Fruit fly (Drosophila melanogaster) whole organism, prepupa: Measurements from ENCODE around the gene CG16985.
A peak's percentile ranks its signal among the peaks of the same experiment; 100 is the strongest.

ENCODE experiments used
- Blimp-1 ChIP-seq: fragments of 200-800 bp; sonication (Bioruptor generic); optimal IDR thresholded peaks from 3 replicates; lab custom pipeline; 2017; ENCODE audit warnings: missing biosample characterization, missing genetic modification characterization, mild to moderate bottlenecking, moderate library complexity, missing genetic modification reagents
- CG10631 ChIP-seq: fragments of 200-800 bp; sonication (Bioruptor generic); optimal IDR thresholded peaks from 2 replicates; lab custom pipeline; 2016; ENCODE audit warnings: missing biosample characterization, missing genetic modification characterization
- CG10669 ChIP-seq: fragments of 200-800 bp; sonication (Bioruptor generic); optimal IDR thresholded peaks from 3 replicates; lab custom pipeline; 2018; ENCODE audit warnings: missing biosample characterization, mild to moderate bottlenecking, missing genetic modification characterization, moderate library complexity
- CG11294 ChIP-seq: fragments of 200-800 bp; sonication (Bioruptor generic); IDR thresholded peaks from 2 replicates; pipeline ENCODE4 v1.3.6; 2022; ENCODE audit warnings: missing biosample characterization, missing genetic modification characterization
- CG11762 ChIP-seq: fragments of 200-800 bp; sonication (Bioruptor generic); optimal IDR thresholded peaks from 3 replicates; lab custom pipeline; 2016; ENCODE audit warnings: missing biosample characterization, missing genetic modification characterization; ENCODE audit not compliant: insufficient read depth
- CG15336 ChIP-seq: fragments of 200-800 bp; sonication (Bioruptor generic); IDR thresholded peaks from 2 replicates; pipeline ENCODE4 v1.3.6; 2022; ENCODE audit warnings: missing biosample characterization, missing genetic modification characterization
- CG16779 ChIP-seq: fragments of 200-800 bp; sonication (Bioruptor generic); optimal IDR thresholded peaks from 3 replicates; lab custom pipeline; 2017; ENCODE audit warnings: missing biosample characterization, mild to moderate bottlenecking, missing genetic modification characterization
- CG3032 ChIP-seq: fragments of 200-800 bp; optimal IDR thresholded peaks from 2 replicates; lab custom pipeline; 2019; ENCODE audit warnings: missing biosample characterization, mild to moderate bottlenecking, missing genetic modification characterization, moderate library complexity
- CG31627 ChIP-seq: fragments of 200-800 bp; sonication (Bioruptor generic); optimal IDR thresholded peaks from 3 replicates; lab custom pipeline; 2016; ENCODE audit warnings: missing biosample characterization, missing genetic modification characterization
- CG34406 ChIP-seq: fragments of 200-800 bp; sonication (Bioruptor generic); optimal IDR thresholded peaks from 3 replicates; lab custom pipeline; 2016; ENCODE audit warnings: missing biosample characterization, missing genetic modification characterization
- CG3919 ChIP-seq: fragments of 200-800 bp; sonication (Bioruptor generic); optimal IDR thresholded peaks from 3 replicates; lab custom pipeline; 2016; ENCODE audit warnings: missing biosample characterization, missing genetic modification characterization
- CG4318 ChIP-seq: fragments of 200-800 bp; sonication (Bioruptor generic); optimal IDR thresholded peaks from 3 replicates; lab custom pipeline; 2017; ENCODE audit warnings: missing biosample characterization, mild to moderate bottlenecking, missing genetic modification characterization
- CG6163 ChIP-seq: fragments of 200-800 bp; sonication (Bioruptor generic); IDR thresholded peaks from 3 replicates; pipeline ENCODE4 v1.3.6; 2022; ENCODE audit warnings: missing biosample characterization, missing genetic modification characterization
- CG6276 ChIP-seq: fragments of 200-800 bp; sonication (Bioruptor generic); optimal IDR thresholded peaks from 2 replicates; lab custom pipeline; 2017; ENCODE audit warnings: missing biosample characterization, mild to moderate bottlenecking, missing genetic modification characterization
- CG6808 ChIP-seq: fragments of 200-800 bp; sonication (Bioruptor generic); optimal IDR thresholded peaks from 3 replicates; lab custom pipeline; 2017; ENCODE audit warnings: missing biosample characterization, missing genetic modification characterization, mild to moderate bottlenecking, moderate library complexity, missing genetic modification reagents
- CG6854 ChIP-seq: fragments of 200-800 bp; sonication (Bioruptor generic); optimal IDR thresholded peaks from 2 replicates; lab custom pipeline; 2017; ENCODE audit warnings: missing biosample characterization, mild to moderate bottlenecking, missing genetic modification characterization
- CG8119 ChIP-seq: fragments of 200-800 bp; sonication (Bioruptor generic); IDR thresholded peaks from 3 replicates; pipeline ENCODE4 v1.3.6; 2022; ENCODE audit warnings: missing biosample characterization, missing genetic modification characterization
- Eip75B ChIP-seq: fragments of 200-800 bp; sonication (Bioruptor generic); optimal IDR thresholded peaks from 3 replicates; lab custom pipeline; 2016; ENCODE audit warnings: missing biosample characterization, missing genetic modification characterization
- Eip78C ChIP-seq: fragments of 200-800 bp; sonication (Bioruptor generic); peaks from one replicate; lab custom pipeline; 2016; ENCODE audit warnings: missing biosample characterization, missing genetic modification characterization
- Eip93F ChIP-seq: fragments of 200-800 bp; sonication (Bioruptor generic); optimal IDR thresholded peaks from 2 replicates; lab custom pipeline; 2016; ENCODE audit warnings: missing biosample characterization, mild to moderate bottlenecking, missing genetic modification characterization
- Ets96B ChIP-seq: fragments of 200-800 bp; optimal IDR thresholded peaks from 2 replicates; lab custom pipeline; 2019; ENCODE audit warnings: missing biosample characterization, mild to moderate bottlenecking, missing genetic modification characterization, moderate library complexity
- Gug ChIP-seq: fragments of 200-800 bp; sonication (Bioruptor generic); IDR thresholded peaks from 2 replicates; pipeline ENCODE4 v1.3.6; 2022; ENCODE audit warnings: missing biosample characterization, missing genetic modification characterization
- Hr39 ChIP-seq: fragments of 200-800 bp; sonication (Bioruptor generic); optimal IDR thresholded peaks from 2 replicates; lab custom pipeline; 2016; ENCODE audit warnings: missing biosample characterization, missing genetic modification characterization
- Hr4 ChIP-seq: fragments of 200-800 bp; sonication (Bioruptor generic); optimal IDR thresholded peaks from 3 replicates; lab custom pipeline; 2016; ENCODE audit warnings: missing biosample characterization, missing genetic modification characterization
- Lpt ChIP-seq: fragments of 200-800 bp; sonication (Bioruptor generic); optimal IDR thresholded peaks from 3 replicates; lab custom pipeline; 2016; ENCODE audit warnings: missing biosample characterization, missing genetic modification characterization
- OdsH ChIP-seq: fragments of 200-800 bp; sonication (Bioruptor generic); optimal IDR thresholded peaks from 3 replicates; lab custom pipeline; 2016; ENCODE audit warnings: missing biosample characterization, missing genetic modification characterization
- Sox102F ChIP-seq: fragments of 200-800 bp; sonication (Bioruptor generic); optimal IDR thresholded peaks from 2 replicates; lab custom pipeline; 2016; ENCODE audit warnings: missing biosample characterization, mild to moderate bottlenecking, missing genetic modification characterization
- Sox14 ChIP-seq: fragments of 200-800 bp; sonication (Bioruptor generic); optimal IDR thresholded peaks from 3 replicates; lab custom pipeline; 2016; ENCODE audit warnings: missing biosample characterization, missing genetic modification characterization
- Sox15 ChIP-seq: fragments of 200-800 bp; sonication (Bioruptor generic); optimal IDR thresholded peaks from 3 replicates; lab custom pipeline; 2016; ENCODE audit warnings: missing biosample characterization, missing genetic modification characterization
- achi ChIP-seq: fragments of 200-800 bp; sonication (Bioruptor generic); optimal IDR thresholded peaks from 3 replicates; lab custom pipeline; 2016; ENCODE audit warnings: missing biosample characterization, missing genetic modification characterization
- cyc ChIP-seq: fragments of 200-800 bp; sonication (Bioruptor generic); optimal IDR thresholded peaks from 3 replicates; lab custom pipeline; 2016; ENCODE audit warnings: missing biosample characterization, missing genetic modification characterization
- dac ChIP-seq: fragments of 200-800 bp; sonication (Bioruptor generic); optimal IDR thresholded peaks from 2 replicates; lab custom pipeline; 2017; ENCODE audit warnings: missing biosample characterization, mild to moderate bottlenecking, missing genetic modification characterization
- dsx ChIP-seq: fragments of 200-800 bp; optimal IDR thresholded peaks from 3 replicates; lab custom pipeline; 2019; ENCODE audit warnings: missing biosample characterization, mild to moderate bottlenecking, missing genetic modification characterization, moderate library complexity; ENCODE audit not compliant: poor library complexity, severe bottlenecking
- esn ChIP-seq: fragments of 200-800 bp; sonication (Bioruptor generic); optimal IDR thresholded peaks from 2 replicates; lab custom pipeline; 2016; ENCODE audit warnings: missing biosample characterization, mild to moderate bottlenecking, missing genetic modification characterization, moderate library complexity
- fd59A ChIP-seq: fragments of 200-800 bp; sonication (Bioruptor generic); optimal IDR thresholded peaks from 2 replicates; lab custom pipeline; 2017; ENCODE audit warnings: missing biosample characterization, mild to moderate bottlenecking, missing genetic modification characterization, missing genetic modification reagents
- fd85E ChIP-seq: fragments of 200-800 bp; sonication (Bioruptor generic); optimal IDR thresholded peaks from 3 replicates; lab custom pipeline; 2016; ENCODE audit warnings: missing biosample characterization, missing genetic modification characterization
- fkh ChIP-seq: fragments of 200-800 bp; sonication (Bioruptor generic); optimal IDR thresholded peaks from 3 replicates; lab custom pipeline; 2017; ENCODE audit warnings: missing biosample characterization, mild to moderate bottlenecking, missing genetic modification characterization, moderate library complexity
- pdm3 ChIP-seq: fragments of 200-800 bp; sonication (Bioruptor generic); optimal IDR thresholded peaks from 3 replicates; lab custom pipeline; 2016; ENCODE audit warnings: missing biosample characterization, missing genetic modification characterization
- salr ChIP-seq, 2 experiments: fragments of 200-800 bp; sonication (Bioruptor generic); optimal IDR thresholded peaks; 3 replicates each; lab custom pipeline; 2016 to 2018; ENCODE audit warnings: missing biosample characterization in 2 of 2, missing genetic modification characterization in 2 of 2, mild to moderate bottlenecking in 1 of 2
- spab ChIP-seq: fragments of 200-800 bp; sonication (Bioruptor generic); optimal IDR thresholded peaks from 2 replicates; lab custom pipeline; 2017; ENCODE audit warnings: missing biosample characterization, mild to moderate bottlenecking, missing genetic modification characterization, missing genetic modification reagents
- ss ChIP-seq, 2 experiments: fragments of 200-800 bp; sonication (Bioruptor generic); optimal IDR thresholded peaks; 2 replicates in 1 of 2; 3 replicates in 1 of 2; lab custom pipeline; 2017 to 2018; ENCODE audit warnings: mild to moderate bottlenecking in 2 of 2, missing biosample characterization in 2 of 2, missing genetic modification characterization in 2 of 2, moderate library complexity in 1 of 2
- svp ChIP-seq: fragments of 200-800 bp; sonication (Bioruptor generic); peaks from one replicate; lab custom pipeline; 2016; ENCODE audit warnings: missing biosample characterization, missing genetic modification characterization
- topi ChIP-seq: fragments of 200-800 bp; sonication (Bioruptor generic); optimal IDR thresholded peaks from 3 replicates; lab custom pipeline; 2016; ENCODE audit warnings: missing biosample characterization, missing genetic modification characterization
- vri ChIP-seq: fragments of 200-800 bp; sonication (Bioruptor generic); optimal IDR thresholded peaks from 3 replicates; lab custom pipeline; 2016; ENCODE audit warnings: missing biosample characterization, mild to moderate bottlenecking, missing genetic modification characterization

The CG16985 gene

DNA sequence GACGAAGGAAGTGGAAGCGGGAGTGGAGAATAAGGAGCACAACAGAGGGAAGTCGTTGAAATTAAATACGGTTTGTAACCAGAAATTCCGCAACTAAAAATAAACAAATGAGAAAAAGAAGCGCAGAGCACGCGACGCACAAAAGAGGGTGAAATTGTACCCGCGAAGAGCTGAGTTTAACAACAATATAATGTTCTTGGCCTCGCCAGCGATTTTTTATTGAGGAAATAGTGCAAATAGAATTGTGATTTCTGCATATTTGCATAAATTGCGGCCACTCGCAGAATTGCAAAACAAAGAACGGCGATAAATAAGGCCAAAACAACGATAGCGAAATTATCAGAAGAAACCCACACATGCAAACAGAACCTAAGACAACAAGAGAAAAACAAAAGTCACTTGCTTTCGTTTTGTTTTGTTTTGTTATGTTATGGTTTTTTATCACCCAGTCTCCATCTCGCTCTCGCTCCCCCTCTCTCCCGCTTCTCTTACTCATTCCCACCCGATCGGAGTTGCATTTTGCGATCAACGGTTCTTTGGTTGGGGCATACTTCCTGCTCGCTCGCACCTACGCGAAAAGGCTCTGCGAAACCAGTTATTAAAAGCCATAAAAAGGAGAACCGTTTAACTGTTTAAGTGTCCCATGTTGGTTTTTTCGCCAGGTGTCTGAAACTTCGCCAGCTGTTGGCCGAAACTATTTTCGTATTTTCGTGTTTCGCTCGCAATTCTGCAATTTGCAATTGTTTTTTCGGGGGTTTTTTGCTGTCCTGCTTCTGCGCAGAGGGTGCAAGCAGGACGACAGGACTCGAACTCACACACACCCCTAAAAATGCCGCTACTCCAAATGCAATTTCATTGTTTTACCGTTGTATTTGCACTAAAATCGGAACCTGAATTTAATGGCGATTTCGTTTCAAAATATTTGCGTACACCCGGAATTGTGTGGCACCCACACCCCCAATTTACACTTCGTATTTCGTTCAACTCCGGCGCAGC lies 46.0 kb upstream of the CG16985 start (continued):
- no peak for TF ChIP-seq Gug (GFP tag; lab: Robert Waterston, UW)
- peak; percentile 48 for TF ChIP-seq Sox102F (GFP tag; lab: Kevin White, UChicago)
- TF ChIP-seq CG10631 (GFP tag; lab: Kevin White, UChicago) = no peak
- TF ChIP-seq Sox15 (GFP tag; lab: Kevin White, UChicago) = no peak
- TF ChIP-seq fd85E = no peak
- no peak for TF ChIP-seq dac (GFP tag; lab: Kevin White, UChicago)
- no peak for TF ChIP-seq CG34406 (GFP tag; lab: Kevin White, UChicago)
- peak; percentile 55 for TF ChIP-seq Blimp-1 (GFP tag; lab: Kevin White, UChicago)
- peak; percentile 26 for TF ChIP-seq CG10669 (GFP tag; lab: Kevin White, UChicago)
- peak; percentile 77 for TF ChIP-seq CG16779
- peak; percentile 48 for TF ChIP-seq CG6808 (GFP tag; lab: Kevin White, UChicago)
- TF ChIP-seq pdm3 (GFP tag; lab: Kevin White, UChicago) = no peak
- TF ChIP-seq achi (GFP tag; lab: Kevin White, UChicago) = no peak
- peak; percentile 66 for TF ChIP-seq CG3032 (tag; lab: Kevin White, UChicago)
- no peak for TF ChIP-seq CG31627 (GFP tag; lab: Kevin White, UChicago)
- TF ChIP-seq svp (GFP tag; lab: Kevin White, UChicago) = no peak
- TF ChIP-seq OdsH = peak; percentile 19
- no peak for TF ChIP-seq Eip78C (GFP tag; lab: Kevin White, UChicago)
- TF ChIP-seq CG11762 (GFP tag; lab: Kevin White, UChicago) = peak; percentile 23
- no peak for TF ChIP-seq cyc (GFP tag; lab: Kevin White, UChicago)
- peak; percentile 7 for TF ChIP-seq Sox14 (GFP tag; lab: Kevin White, UChicago)
- peak; percentile 15 for TF ChIP-seq Eip75B (GFP tag; lab: Kevin White, UChicago)
- no peak for TF ChIP-seq Hr39 (GFP tag; lab: Kevin White, UChicago)
- TF ChIP-seq CG4318 (GFP tag; lab: Kevin White, UChicago) = no peak
- TF ChIP-seq CG6276 = no peak
- TF ChIP-seq CG15336 (GFP tag; lab: Robert Waterston, UW) = peak; percentile 74
- TF ChIP-seq topi (GFP tag; lab: Kevin White, UChicago) = no peak
- no peak for TF ChIP-seq fd59A (GFP tag; lab: Kevin White, UChicago)
- TF ChIP-seq, all 60 proteins: peak for 26

DNA sequence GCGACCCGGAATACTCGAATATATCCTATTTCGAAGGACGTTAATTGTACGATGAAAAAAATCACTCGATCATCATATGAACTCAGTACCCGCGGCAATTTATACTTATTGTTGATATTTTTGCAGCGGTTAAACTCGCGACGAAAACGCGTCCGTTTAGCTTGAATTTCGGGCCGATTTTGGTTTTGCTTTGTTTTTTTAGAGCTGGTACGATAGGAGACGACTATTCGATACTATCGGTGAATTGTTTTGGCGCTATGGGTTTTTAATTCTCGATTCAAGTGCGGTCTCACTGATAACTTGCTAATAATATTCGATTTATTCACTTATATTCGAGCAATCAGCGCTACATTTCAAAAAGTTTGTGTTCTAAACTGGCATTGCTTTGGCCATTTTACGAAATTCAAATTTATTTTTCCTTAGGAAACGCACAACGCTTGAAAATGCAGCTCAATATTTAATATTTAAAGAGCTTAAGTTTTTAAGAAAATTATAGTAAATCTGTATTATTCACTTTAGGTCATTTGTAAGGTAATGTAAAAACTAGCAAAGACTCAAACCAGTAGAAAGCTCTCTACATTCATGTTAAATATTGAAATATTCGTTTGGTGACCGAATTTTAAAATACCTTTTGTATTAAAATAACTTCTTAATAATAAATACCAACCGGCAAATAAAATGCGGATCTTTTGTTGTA lies 44.8 kb upstream of the CG16985 start, which contains the start of gene Spn:
Spn (minus strand) TSS at position 175 of the 697 bp plus-strand sequence.
- TF ChIP-seq CG31627 (GFP tag; lab: Kevin White, UChicago) = peak; percentile 7
- no peak for TF ChIP-seq Hr39 (GFP tag; lab: Kevin White, UChicago)
- no peak for TF ChIP-seq salr (GFP tag; optimal IDR thresholded peaks at IDR 0.05; lab: Kevin White, UChicago)
- TF ChIP-seq CG6854 (GFP tag; lab: Kevin White, UChicago) = peak; percentile 67
- no peak; the same call in 1 of the 2 replicates for TF ChIP-seq CG11294
- no peak for TF ChIP-seq svp (GFP tag; lab: Kevin White, UChicago)
- TF ChIP-seq Sox102F (GFP tag; lab: Kevin White, UChicago) = no peak
- peak in 1 of 2 experiments; percentile 61 for TF ChIP-seq ss (GFP tag; optimal IDR thresholded peaks at IDR 0.05; lab: Kevin White, UChicago)
- TF ChIP-seq vri = peak; percentile 60
- TF ChIP-seq Sox14 (GFP tag; lab: Kevin White, UChicago) = peak; percentile 59
- no peak for TF ChIP-seq Hr4 (GFP tag; lab: Kevin White, UChicago)
- TF ChIP-seq achi (GFP tag; lab: Kevin White, UChicago) = no peak
- no peak for TF ChIP-seq fkh (GFP tag; lab: Kevin White, UChicago)
- TF ChIP-seq CG11762 (GFP tag; lab: Kevin White, UChicago) = no peak
- TF ChIP-seq pdm3 (GFP tag; lab: Kevin White, UChicago) = no peak
- TF ChIP-seq fd85E = no peak
- TF ChIP-seq dac (GFP tag; lab: Kevin White, UChicago) = peak; percentile 25
- TF ChIP-seq CG6163 (GFP tag; lab: Robert Waterston, UW) = no peak
- no peak for TF ChIP-seq spab (GFP tag; lab: Kevin White, UChicago)
- TF ChIP-seq Eip93F = peak; percentile 6
- TF ChIP-seq Lpt (GFP tag; lab: Kevin White, UChicago) = peak; percentile 29
- peak; percentile 57 for TF ChIP-seq CG15336 (GFP tag; lab: Robert Waterston, UW)
- no peak for TF ChIP-seq CG10631 (GFP tag; lab: Kevin White, UChicago)
- TF ChIP-seq esn = peak; percentile 54
- TF ChIP-seq Ets96B = peak; percentile 15
- no peak for TF ChIP-seq Sox15 (GFP tag; lab: Kevin White, UChicago)
- TF ChIP-seq CG8119 (GFP tag; lab: Robert Waterston, UW) = peak; percentile 39; the same call in 1 of the 3 replicates
- TF ChIP-seq CG3919 (GFP tag; lab: Kevin White, UChicago) = no peak
- no peak for TF ChIP-seq dsx (GFP tag; lab: Kevin White, UChicago)
